Worm (Caenorhabditis elegans) whole organism, L2 larva: ENCODE data around the gene ufbp-1.

ENCODE experiments used
- fos-1 ChIP-seq: fragments of 150-350 bp; optimal IDR thresholded peaks from 2 replicates; lab custom pipeline; 2014; ENCODE audit warnings: missing biosample characterization, missing genetic modification characterization
- mbf-1 ChIP-seq: sonication (generic microtip); optimal IDR thresholded peaks from 2 replicates; lab custom pipeline; 2017; ENCODE audit warnings: missing biosample characterization, missing genetic modification characterization
- nhr-6 ChIP-seq: fragments of 150-350 bp; optimal IDR thresholded peaks from 2 replicates; lab custom pipeline; 2014; ENCODE audit warnings: missing biosample characterization, missing genetic modification characterization
- skn-1 ChIP-seq: sonication (generic microtip); optimal IDR thresholded peaks from 2 replicates; lab custom pipeline; 2017; ENCODE audit warnings: missing biosample characterization, missing genetic modification characterization

ce11 chrIII:8398411-8398810 is 45.0 kb downstream of the ufbp-1 start, which contains the start of gene ZK353.2:
- no peak for TF ChIP-seq skn-1 (tag; lab: Kevin White, UChicago)
- no peak for TF ChIP-seq fos-1 (tag; lab: Kevin White, UChicago)
- TF ChIP-seq mbf-1 (tag; lab: Kevin White, UChicago), result no peak
- no peak for TF ChIP-seq nhr-6 (tag; lab: Kevin White, UChicago)
